Fruit fly (Drosophila melanogaster): ENCODE data around the gene CG15628.

CG15628 gene

dm6 chr2L:4837772-4838397 lies 16.3 kb downstream of the CG15628 start, which contains the start of the genes tank and CG12194:
Gene tank (minus strand): TSS chr2L:4837999.
Gene CG12194 (plus strand): TSS chr2L:4838347.
- TF ChIP-seq ovo (GFP tag; optimal IDR thresholded peaks at IDR 0.05) (peak; percentile 92), Crg-1 (GFP tag; optimal IDR thresholded peaks at IDR 0.05) (peak; percentile 90), cnc (optimal IDR thresholded peaks at IDR 0.05) (no peak), CG7045 (GFP tag; optimal IDR thresholded peaks at IDR 0.05) (peak; percentile 94), cic (GFP tag; optimal IDR thresholded peaks at IDR 0.05) (peak; percentile 26), CG12768 (GFP tag; optimal IDR thresholded peaks at IDR 0.05) (peak; percentile 95), CG5204 (GFP tag; optimal IDR thresholded peaks at IDR 0.05) (peak; percentile 95), toe (GFP tag; optimal IDR thresholded peaks at IDR 0.05) (peak; percentile 90), bab1 (GFP tag; optimal IDR thresholded peaks at IDR 0.05) (peak; percentile 94), CG33017 (tag; optimal IDR thresholded peaks at IDR 0.05) (peak; percentile 94), CG11617 (GFP tag; optimal IDR thresholded peaks at IDR 0.05) (peak; percentile 89), Mnt (GFP tag; optimal IDR thresholded peaks at IDR 0.05) (peak; percentile 88), CG1620 (GFP tag; optimal IDR thresholded peaks at IDR 0.05) (peak; percentile 92), tj (GFP tag; optimal IDR thresholded peaks at IDR 0.05) (peak; percentile 69), kay (GFP tag; ENCODE audit: borderline replicate concordance) (no peak), Clk (GFP tag; optimal IDR thresholded peaks at IDR 0.05) (peak; percentile 90), pad (GFP tag; optimal IDR thresholded peaks at IDR 0.05) (peak; percentile 81), CG7101 (tag; optimal IDR thresholded peaks at IDR 0.05) (peak; percentile 92), Hr96 (GFP tag; optimal IDR thresholded peaks at IDR 0.05) (peak; percentile 88), CG14711 (tag; optimal IDR thresholded peaks at IDR 0.05) (peak; percentile 92)

- no peak for TF ChIP-seq ovo (GFP tag; optimal IDR thresholded peaks at IDR 0.05)
- TF ChIP-seq CG12768 (GFP tag; optimal IDR thresholded peaks at IDR 0.05), result peak; percentile 17
- TF ChIP-seq pad (GFP tag; optimal IDR thresholded peaks at IDR 0.05), result no peak
- TF ChIP-seq Crg-1 (GFP tag; optimal IDR thresholded peaks at IDR 0.05), result peak; percentile 7
- TF ChIP-seq cnc (optimal IDR thresholded peaks at IDR 0.05), result no peak
- peak; percentile 20 for TF ChIP-seq CG7045 (GFP tag; optimal IDR thresholded peaks at IDR 0.05)
Observed at dm6 chr2L:4838494-4839320, 17.1 kb downstream of the CG15628 start.

- peak; percentile 36 for TF ChIP-seq CG12768 (GFP tag; optimal IDR thresholded peaks at IDR 0.05)
- no peak for TF ChIP-seq CG7101 (tag; optimal IDR thresholded peaks at IDR 0.05)
Observed at dm6 chr2L:4846629-4847125, 25.1 kb downstream of the CG15628 start.

- TF ChIP-seq bab1 (GFP tag; optimal IDR thresholded peaks at IDR 0.05) (no peak), Hr96 (GFP tag; optimal IDR thresholded peaks at IDR 0.05) (no peak), CG14711 (tag; optimal IDR thresholded peaks at IDR 0.05) (peak; percentile 12), CG7101 (tag; optimal IDR thresholded peaks at IDR 0.05) (peak; percentile 27), tj (GFP tag; optimal IDR thresholded peaks at IDR 0.05) (peak; percentile 3), CG33017 (tag; optimal IDR thresholded peaks at IDR 0.05) (no peak), CG11617 (GFP tag; optimal IDR thresholded peaks at IDR 0.05) (peak; percentile 47), Crg-1 (GFP tag; optimal IDR thresholded peaks at IDR 0.05) (peak; percentile 29), toe (GFP tag; optimal IDR thresholded peaks at IDR 0.05) (no peak), Mnt (GFP tag; optimal IDR thresholded peaks at IDR 0.05) (peak; percentile 28), ovo (GFP tag; optimal IDR thresholded peaks at IDR 0.05) (peak; percentile 42), pad (GFP tag; optimal IDR thresholded peaks at IDR 0.05) (peak; percentile 33), CG1620 (GFP tag; optimal IDR thresholded peaks at IDR 0.05) (peak; percentile 53)
Observed at dm6 chr2L:4847191-4847853, 25.7 kb downstream of the CG15628 start, which contains the start of the genes mxt and CG11927. Gene mxt (minus strand): TSS chr2L:4847295. Gene CG11927 (plus strand): TSS chr2L:4847766.

dm6 chr2L:4850356-4850755 lies 28.8 kb downstream of the CG15628 start, which contains the start of the genes mRpS2 and Mon1:
Gene mRpS2 (minus strand): TSS chr2L:4850419.
Gene Mon1 (plus strand): TSS chr2L:4850641.
- peak; percentile 80 for TF ChIP-seq CG5204 (GFP tag; optimal IDR thresholded peaks at IDR 0.05)
- TF ChIP-seq toe (GFP tag; optimal IDR thresholded peaks at IDR 0.05), result peak; percentile 89
- peak; percentile 87 for TF ChIP-seq pad (GFP tag; optimal IDR thresholded peaks at IDR 0.05)
- TF ChIP-seq CG14711 (tag; optimal IDR thresholded peaks at IDR 0.05), result peak; percentile 97
- TF ChIP-seq cic (GFP tag; optimal IDR thresholded peaks at IDR 0.05), result peak; percentile 38
- TF ChIP-seq ovo (GFP tag; optimal IDR thresholded peaks at IDR 0.05), result peak; percentile 72
- peak; percentile 98 for TF ChIP-seq CG7101 (tag; optimal IDR thresholded peaks at IDR 0.05)
- peak; percentile 72 for TF ChIP-seq Hr96 (GFP tag; optimal IDR thresholded peaks at IDR 0.05)
- TF ChIP-seq CG1620 (GFP tag; optimal IDR thresholded peaks at IDR 0.05), result peak; percentile 87
- peak; percentile 97 for TF ChIP-seq CG33017 (tag; optimal IDR thresholded peaks at IDR 0.05)
- peak; percentile 96 for TF ChIP-seq CG12768 (GFP tag; optimal IDR thresholded peaks at IDR 0.05)
- TF ChIP-seq tj (GFP tag; optimal IDR thresholded peaks at IDR 0.05), result peak; percentile 68
- TF ChIP-seq Mnt (GFP tag; optimal IDR thresholded peaks at IDR 0.05), result peak; percentile 81
- TF ChIP-seq CG11617 (GFP tag; optimal IDR thresholded peaks at IDR 0.05), result peak; percentile 92
- no peak for TF ChIP-seq cnc (optimal IDR thresholded peaks at IDR 0.05)
- TF ChIP-seq Crg-1 (GFP tag; optimal IDR thresholded peaks at IDR 0.05), result peak; percentile 93
- TF ChIP-seq Clk (GFP tag; optimal IDR thresholded peaks at IDR 0.05), result peak; percentile 86
- TF ChIP-seq bab1 (GFP tag; optimal IDR thresholded peaks at IDR 0.05), result peak; percentile 94
- TF ChIP-seq CG7045 (GFP tag; optimal IDR thresholded peaks at IDR 0.05), result peak; percentile 93
- no peak for TF ChIP-seq kay (GFP tag; ENCODE audit: borderline replicate concordance)

All from whole organism, adult.